Fruit fly (Drosophila melanogaster) whole organism, prepupa: ENCODE measurements around the gene spn-F.
A peak's percentile ranks its signal among the peaks of the same experiment; 100 is the strongest.

Experiments used
- CG3919 ChIP-seq: fragments of 200-800 bp; sonication (Bioruptor generic); optimal IDR thresholded peaks from 3 replicates; lab custom pipeline; 2016; ENCODE audit warnings: missing biosample characterization, missing genetic modification characterization
- Gug ChIP-seq: fragments of 200-800 bp; sonication (Bioruptor generic); IDR thresholded peaks from 2 replicates; pipeline ENCODE4 v1.3.6; 2022; ENCODE audit warnings: missing biosample characterization, missing genetic modification characterization
- vri ChIP-seq: fragments of 200-800 bp; sonication (Bioruptor generic); optimal IDR thresholded peaks from 3 replicates; lab custom pipeline; 2016; ENCODE audit warnings: missing biosample characterization, mild to moderate bottlenecking, missing genetic modification characterization

DNA sequence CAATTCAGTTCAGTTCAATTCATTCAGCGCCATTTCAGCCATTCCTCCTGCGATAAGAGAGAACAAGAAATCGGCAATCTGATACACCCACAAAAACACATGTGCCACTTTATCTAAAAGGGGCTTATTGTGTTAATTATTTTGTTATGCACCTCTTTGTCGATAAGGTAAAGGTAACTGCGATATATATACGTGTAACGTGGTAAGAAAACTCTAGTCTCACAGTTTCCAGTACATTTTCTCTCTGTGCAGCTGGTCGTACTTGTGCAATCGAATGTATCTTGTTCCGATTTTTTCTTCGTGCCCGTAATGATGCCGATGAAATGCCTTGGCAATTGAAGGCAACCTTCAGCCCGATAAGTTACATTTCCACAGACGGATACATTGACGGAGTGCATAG is 32.6 kb downstream of the spn-F start:
- TF ChIP-seq vri (GFP tag; lab: Kevin White, UChicago), result no peak
- peak; percentile 60 for TF ChIP-seq CG3919
- peak; percentile 32; the same call in 1 of the 2 replicates for TF ChIP-seq Gug
